Worm (Caenorhabditis elegans): ENCODE measurements around the gene F38B6.4.

Gene F38B6.4

DNA sequence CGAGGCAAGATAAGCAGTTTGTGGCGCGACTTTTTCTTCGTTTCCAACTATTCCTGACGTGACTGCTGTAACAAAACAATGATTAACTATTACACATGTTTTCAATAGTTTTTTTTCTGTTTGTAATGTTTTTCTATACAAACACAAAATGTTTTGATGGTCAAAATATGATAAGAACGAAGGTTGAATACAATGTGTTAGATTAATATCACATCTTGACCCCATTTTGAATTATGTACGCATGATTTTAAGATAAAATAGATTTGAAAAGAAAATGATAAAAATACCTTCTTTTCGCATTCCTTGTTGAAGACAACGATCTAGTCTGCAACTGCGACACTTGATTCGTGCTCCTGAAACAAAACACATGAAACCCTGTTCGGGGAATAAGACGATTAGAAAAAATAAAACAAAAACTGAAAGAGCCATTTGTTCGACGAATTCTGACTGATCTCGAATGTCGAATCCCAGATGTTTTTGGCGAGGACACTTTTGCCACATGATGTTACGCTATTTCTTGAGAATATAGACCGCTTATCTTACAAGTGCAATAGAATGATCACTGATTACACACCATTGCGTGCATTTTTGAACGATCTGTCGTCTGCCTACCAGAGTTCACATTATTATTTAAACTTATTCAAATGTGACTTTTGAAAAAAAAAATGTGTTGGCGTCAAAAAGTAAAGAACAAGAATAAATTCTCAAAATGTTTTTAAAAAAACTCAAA, 9.4 kb upstream of the F38B6.4 start:
- TF ChIP-seq elt-1 (tag; optimal IDR thresholded peaks at IDR 0.05; ENCODE audit: borderline replicate concordance, insufficient read depth) (peak; percentile 51), zip-8 (tag; optimal IDR thresholded peaks at IDR 0.05) (no peak)

DNA sequence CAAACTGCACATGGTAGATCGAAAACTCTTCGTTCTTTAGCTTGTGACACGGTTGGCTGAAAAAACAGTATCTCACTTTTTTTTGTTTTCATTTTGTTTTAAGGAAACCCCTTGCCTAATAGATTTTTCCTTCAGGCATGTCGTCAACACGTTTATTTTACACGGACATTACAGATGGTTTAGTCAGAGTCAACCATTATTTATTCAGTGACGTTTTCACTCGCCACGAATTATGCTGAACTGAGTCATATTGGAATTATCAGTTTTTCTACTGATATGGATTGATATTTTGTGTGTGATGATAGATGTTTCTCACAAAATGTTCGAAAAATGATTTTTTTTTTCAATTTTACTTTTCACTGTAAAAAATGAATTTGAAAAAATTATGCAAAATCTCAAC, 7.2 kb upstream of the F38B6.4 start:
- TF ChIP-seq ceh-39 (tag; optimal IDR thresholded peaks at IDR 0.05) (no peak), flh-1 (GFP tag; optimal IDR thresholded peaks at IDR 0.05) (no peak), drap-1 (GFP tag; optimal IDR thresholded peaks at IDR 0.05) (no peak), lsy-2 (tag; optimal IDR thresholded peaks at IDR 0.05) (no peak), ceh-83 (GFP tag; optimal IDR thresholded peaks at IDR 0.05) (no peak), tbx-8 (GFP tag; optimal IDR thresholded peaks at IDR 0.05) (no peak), mab-5 (tag; optimal IDR thresholded peaks at IDR 0.05) (no peak), hlh-1 (tag; optimal IDR thresholded peaks at IDR 0.05) (no peak), nhr-12 (tag; optimal IDR thresholded peaks at IDR 0.05) (no peak), nhr-237 (tag; optimal IDR thresholded peaks at IDR 0.05) (no peak), unc-39 (tag; optimal IDR thresholded peaks at IDR 0.05) (no peak), M03D4.4 (tag; optimal IDR thresholded peaks at IDR 0.05) (no peak), nhr-76 (tag; optimal IDR thresholded peaks at IDR 0.05) (no peak), sem-2 (GFP tag; optimal IDR thresholded peaks at IDR 0.05) (no peak), elt-3 (tag; optimal IDR thresholded peaks at IDR 0.05) (no peak), bed-3 (GFP tag; optimal IDR thresholded peaks at IDR 0.05) (no peak), mep-1 (tag; optimal IDR thresholded peaks at IDR 0.05) (no peak), ham-2 (GFP tag; optimal IDR thresholded peaks at IDR 0.05) (no peak), zip-8 (tag; optimal IDR thresholded peaks at IDR 0.05) (no peak), nhr-2 (tag; optimal IDR thresholded peaks at IDR 0.05) (no peak)

ce11 chrX:6668911-6669310, 5.8 kb upstream of the F38B6.4 start, which contains the start of gene nhr-137:
TSS of gene nhr-137 (minus strand) at chrX:6669011.
- no peak for TF ChIP-seq ces-1 (GFP tag; optimal IDR thresholded peaks at IDR 0.05)
- TF ChIP-seq nhr-2 (tag; optimal IDR thresholded peaks at IDR 0.05): no peak
- no peak for TF ChIP-seq M03D4.4 (tag; optimal IDR thresholded peaks at IDR 0.05)
- no peak for TF ChIP-seq lsy-2 (tag; optimal IDR thresholded peaks at IDR 0.05)
- no peak for TF ChIP-seq nhr-237 (tag; optimal IDR thresholded peaks at IDR 0.05)
- no peak for TF ChIP-seq ham-2 (GFP tag; optimal IDR thresholded peaks at IDR 0.05)

ce11 chrX:6669366-6669765, 5.3 kb upstream of the F38B6.4 start:
- TF ChIP-seq ham-2 (GFP tag; optimal IDR thresholded peaks at IDR 0.05) (no peak), lin-32 (GFP tag; optimal IDR thresholded peaks at IDR 0.05) (no peak), drap-1 (GFP tag; optimal IDR thresholded peaks at IDR 0.05) (no peak), ces-1 (GFP tag; optimal IDR thresholded peaks at IDR 0.05) (no peak), flh-1 (GFP tag; optimal IDR thresholded peaks at IDR 0.05) (no peak), bed-3 (GFP tag; optimal IDR thresholded peaks at IDR 0.05) (no peak), nhr-2 (tag; optimal IDR thresholded peaks at IDR 0.05) (no peak), elt-3 (tag; optimal IDR thresholded peaks at IDR 0.05) (no peak), sem-2 (GFP tag; optimal IDR thresholded peaks at IDR 0.05) (no peak), lin-13 (tag; optimal IDR thresholded peaks at IDR 0.05) (no peak), mab-5 (tag; optimal IDR thresholded peaks at IDR 0.05) (no peak), elt-1 (tag; optimal IDR thresholded peaks at IDR 0.05; ENCODE audit: borderline replicate concordance, insufficient read depth) (no peak), zip-8 (tag; optimal IDR thresholded peaks at IDR 0.05) (no peak), mls-2 (tag; optimal IDR thresholded peaks at IDR 0.05) (no peak), nhr-28 (tag; optimal IDR thresholded peaks at IDR 0.05) (no peak), unc-39 (tag; optimal IDR thresholded peaks at IDR 0.05) (no peak), nhr-76 (tag; optimal IDR thresholded peaks at IDR 0.05) (no peak), nhr-237 (tag; optimal IDR thresholded peaks at IDR 0.05) (no peak), nhr-12 (tag; optimal IDR thresholded peaks at IDR 0.05) (no peak), blmp-1 (tag; optimal IDR thresholded peaks at IDR 0.05) (no peak)

DNA sequence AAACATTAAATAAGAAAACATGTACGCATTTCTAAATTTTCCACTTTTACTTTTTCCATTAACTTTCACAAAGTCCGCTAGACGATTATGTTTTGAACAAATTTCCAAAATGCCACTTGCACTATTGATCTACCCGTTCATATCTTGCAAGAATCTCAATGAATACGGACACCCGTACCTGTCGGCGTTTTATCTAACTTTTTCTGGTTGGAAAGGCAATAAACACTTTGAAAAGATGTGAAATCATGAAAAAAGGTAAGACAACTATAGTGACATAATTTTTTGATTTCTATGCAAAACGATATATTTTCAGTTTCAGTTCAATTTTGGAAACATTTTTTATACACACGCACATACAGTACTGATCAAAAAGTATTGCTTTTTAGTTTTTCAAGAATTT, 3.0 kb upstream of the F38B6.4 start:
- no peak for TF ChIP-seq elt-1 (tag; optimal IDR thresholded peaks at IDR 0.05; ENCODE audit: borderline replicate concordance, insufficient read depth)
- TF ChIP-seq ham-2 (GFP tag; optimal IDR thresholded peaks at IDR 0.05): no peak
- no peak for TF ChIP-seq ces-1 (GFP tag; optimal IDR thresholded peaks at IDR 0.05)
- no peak for TF ChIP-seq lin-13 (tag; optimal IDR thresholded peaks at IDR 0.05)
- no peak for TF ChIP-seq cnd-1 (tag; optimal IDR thresholded peaks at IDR 0.05)

- no peak for TF ChIP-seq lin-32 (GFP tag; optimal IDR thresholded peaks at IDR 0.05)
- no peak for TF ChIP-seq M03D4.4 (tag; optimal IDR thresholded peaks at IDR 0.05)
Measured at ce11 chrX:6672519-6672918, 2.1 kb upstream of the F38B6.4 start, which contains the start of gene col-172. TSS of gene col-172 (plus strand) at chrX:6672819.
